Fruit fly (Drosophila melanogaster): Measurements from ENCODE around the gene CG15153.

The CG15153 gene

DNA sequence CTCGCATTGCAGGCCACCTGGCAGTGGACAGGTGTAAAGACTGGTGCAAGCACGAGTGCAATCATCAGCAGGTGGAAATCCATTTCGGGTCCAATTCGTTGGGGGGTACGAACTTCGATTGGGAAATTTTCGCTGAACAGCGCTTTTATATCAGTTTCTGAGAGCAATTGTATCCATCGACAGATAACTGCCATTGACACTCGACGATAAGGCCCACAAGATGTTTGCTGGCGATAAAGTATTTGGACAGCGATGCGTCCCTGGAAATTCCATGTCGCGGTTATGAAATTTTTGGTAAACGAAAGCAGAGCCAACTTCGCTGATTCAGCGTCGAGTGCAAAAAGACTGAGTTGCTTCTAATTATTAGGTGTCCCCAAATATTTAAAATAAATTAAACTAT is at the start of gene CG15153:
Gene CG15153 (minus strand): TSS at position 101 of the 400 bp plus-strand sequence.
- no peak for TF ChIP-seq CG17801 (GFP tag; optimal IDR thresholded peaks at IDR 0.05; ENCODE audit: partially characterized antibody)

DNA sequence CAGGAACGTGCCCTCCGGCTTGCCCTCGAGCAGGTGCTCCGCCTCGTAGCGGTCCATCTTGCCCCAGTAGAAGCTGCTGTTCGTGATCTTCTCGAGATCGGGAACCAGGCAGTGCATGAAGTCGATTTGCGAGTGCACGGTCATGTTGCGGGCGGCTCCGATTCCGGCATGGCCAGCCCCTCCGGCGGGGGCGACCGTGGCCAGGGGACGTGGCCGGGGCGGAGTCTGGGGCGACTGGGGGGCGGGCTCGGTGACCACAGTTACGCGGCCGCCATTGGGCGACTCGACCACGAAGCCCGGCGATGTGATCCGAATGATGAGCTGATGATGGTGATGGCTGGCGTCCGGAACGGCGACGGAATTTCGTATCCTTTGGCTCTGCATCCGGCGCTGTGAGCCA is 48.5 kb upstream of the CG15153 start:
- no peak for TF ChIP-seq CG17801 (GFP tag; optimal IDR thresholded peaks at IDR 0.05; ENCODE audit: partially characterized antibody)

DNA sequence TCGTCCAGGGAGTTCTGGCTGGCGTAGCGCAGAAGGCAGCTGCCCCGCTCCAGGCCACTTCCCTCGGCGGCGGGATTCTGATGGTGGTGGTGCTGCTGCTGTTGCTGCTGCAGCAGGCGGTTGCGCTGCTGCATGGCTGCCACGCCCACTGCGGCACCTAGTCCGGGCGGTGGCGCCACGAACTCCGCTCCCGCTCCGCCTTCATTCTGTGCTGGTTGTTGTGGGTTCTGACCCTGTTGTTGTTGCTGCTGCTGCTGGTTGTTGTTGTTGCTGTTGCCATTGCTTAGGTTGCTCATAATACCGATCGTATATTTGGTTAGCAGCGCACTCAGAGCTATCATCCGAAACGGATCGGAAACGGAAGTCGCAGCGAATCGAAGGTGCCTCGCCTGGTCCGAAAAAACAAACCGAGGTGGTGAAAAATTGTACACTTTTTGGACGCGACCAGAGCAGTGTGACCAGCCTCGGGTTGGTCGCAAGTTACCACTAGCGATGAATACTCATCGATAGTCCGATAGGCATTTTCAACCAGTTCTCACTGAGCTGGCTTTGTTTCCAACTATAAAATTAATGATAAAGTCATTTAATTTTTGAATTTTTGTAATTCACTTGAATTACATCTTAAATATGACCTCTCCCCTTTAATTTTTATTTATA is 45.7 kb upstream of the CG15153 start, which contains the start of gene kel:
Gene kel (minus strand): TSS at position 493 of the 657 bp plus-strand sequence.
- peak; percentile 63 for TF ChIP-seq CG17801 (GFP tag; optimal IDR thresholded peaks at IDR 0.05; ENCODE audit: partially characterized antibody)

DNA sequence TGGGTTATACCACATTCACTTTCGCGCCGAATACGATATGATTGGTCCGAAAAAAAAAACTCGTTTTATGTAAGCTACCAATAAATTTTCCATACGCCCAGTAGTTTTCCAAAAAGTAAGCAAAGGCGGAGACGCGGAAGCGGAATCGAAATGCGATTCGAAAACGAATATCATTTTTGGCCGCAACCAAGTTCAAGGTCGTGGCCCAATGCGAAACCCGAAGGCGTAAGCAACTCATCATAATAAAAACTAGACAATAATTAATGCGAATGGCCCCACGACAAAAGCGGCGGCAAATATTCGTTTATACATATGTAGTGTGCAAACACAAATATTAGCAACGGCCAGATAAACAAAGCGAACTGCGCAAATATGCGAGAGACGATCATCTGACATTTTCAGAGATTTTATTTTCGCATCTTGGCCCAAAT is 44.4 kb upstream of the CG15153 start:
- TF ChIP-seq CG17801 (GFP tag; optimal IDR thresholded peaks at IDR 0.05; ENCODE audit: partially characterized antibody) = no peak

DNA sequence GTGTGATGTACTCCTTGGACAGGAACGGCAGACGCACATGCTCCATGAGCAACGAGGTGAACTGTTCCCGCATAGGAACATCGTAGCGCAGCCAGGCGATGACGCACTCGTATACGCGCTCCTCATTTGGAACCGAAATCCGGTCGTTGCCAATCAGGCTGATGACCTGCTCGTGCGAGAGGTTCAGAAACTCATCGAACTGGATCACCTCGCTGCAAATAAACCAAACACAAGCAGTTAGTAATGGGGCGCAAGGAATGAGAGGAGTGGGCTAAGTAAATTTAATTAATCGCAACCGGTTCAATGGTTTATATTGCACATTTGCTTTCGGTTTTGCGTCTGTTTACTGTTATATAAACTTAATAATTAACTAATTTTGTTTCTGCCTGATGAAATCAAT is 42.6 kb upstream of the CG15153 start:
- no peak for TF ChIP-seq CG17801 (GFP tag; optimal IDR thresholded peaks at IDR 0.05; ENCODE audit: partially characterized antibody)

DNA sequence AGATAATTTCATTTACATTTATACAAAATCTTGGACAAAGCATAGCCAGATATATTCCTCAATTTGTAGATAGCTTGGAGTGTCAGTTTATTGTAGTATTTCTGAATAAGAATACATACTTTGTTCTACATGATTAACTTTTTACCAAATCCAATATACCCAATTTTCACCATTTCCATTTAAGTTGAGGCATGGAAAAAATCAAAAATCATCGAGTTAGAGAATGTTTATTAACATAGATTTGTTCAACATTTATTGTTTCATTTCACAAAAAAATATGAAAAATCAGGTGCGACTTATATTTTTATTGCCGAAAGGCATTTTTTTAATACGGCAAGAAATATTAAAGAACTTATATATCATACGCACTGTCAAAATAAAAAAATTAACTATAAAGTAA is 33.6 kb upstream of the CG15153 start, which contains the start of gene Grl36b:
Gene Grl36b (minus strand): TSS at position 101 of the 400 bp plus-strand sequence.
- TF ChIP-seq CG17801 (GFP tag; optimal IDR thresholded peaks at IDR 0.05; ENCODE audit: partially characterized antibody) = no peak

DNA sequence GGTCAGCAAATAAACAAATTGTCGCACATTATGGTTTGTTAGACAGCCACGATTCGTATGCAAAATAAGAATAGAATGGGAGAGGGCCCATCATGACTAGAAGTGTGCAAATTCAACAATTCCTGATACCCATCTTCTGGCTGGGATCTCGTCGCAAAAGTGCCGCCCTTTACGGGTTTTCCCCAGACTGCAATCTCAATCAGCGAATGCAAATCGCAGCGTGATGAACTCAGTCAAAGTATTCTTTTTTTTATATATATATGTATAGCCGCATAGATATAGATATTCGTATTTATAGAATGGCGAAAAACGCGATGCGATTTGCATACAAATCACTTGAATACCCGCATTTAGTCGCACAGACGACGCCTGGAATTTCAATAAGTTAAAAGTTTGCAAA is 30.9 kb upstream of the CG15153 start:
- TF ChIP-seq CG17801 (GFP tag; optimal IDR thresholded peaks at IDR 0.05; ENCODE audit: partially characterized antibody) = no peak

DNA sequence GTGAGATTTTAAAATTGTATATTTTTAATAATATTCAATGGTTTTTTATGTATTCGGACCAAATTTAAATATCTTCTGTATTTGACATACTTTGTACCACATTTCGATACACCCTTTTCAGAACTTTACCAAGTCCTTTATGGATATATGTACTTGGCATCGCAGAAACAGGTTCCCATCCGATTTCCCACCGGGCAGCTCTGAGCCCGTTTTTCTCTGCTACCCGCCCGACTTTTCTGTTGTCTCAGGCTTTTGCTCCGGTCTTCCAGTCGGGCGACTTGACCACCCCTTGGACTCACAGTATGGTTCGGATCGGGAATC is 30.1 kb upstream of the CG15153 start:
- TF ChIP-seq CG17801 (GFP tag; optimal IDR thresholded peaks at IDR 0.05; ENCODE audit: partially characterized antibody) = no peak

DNA sequence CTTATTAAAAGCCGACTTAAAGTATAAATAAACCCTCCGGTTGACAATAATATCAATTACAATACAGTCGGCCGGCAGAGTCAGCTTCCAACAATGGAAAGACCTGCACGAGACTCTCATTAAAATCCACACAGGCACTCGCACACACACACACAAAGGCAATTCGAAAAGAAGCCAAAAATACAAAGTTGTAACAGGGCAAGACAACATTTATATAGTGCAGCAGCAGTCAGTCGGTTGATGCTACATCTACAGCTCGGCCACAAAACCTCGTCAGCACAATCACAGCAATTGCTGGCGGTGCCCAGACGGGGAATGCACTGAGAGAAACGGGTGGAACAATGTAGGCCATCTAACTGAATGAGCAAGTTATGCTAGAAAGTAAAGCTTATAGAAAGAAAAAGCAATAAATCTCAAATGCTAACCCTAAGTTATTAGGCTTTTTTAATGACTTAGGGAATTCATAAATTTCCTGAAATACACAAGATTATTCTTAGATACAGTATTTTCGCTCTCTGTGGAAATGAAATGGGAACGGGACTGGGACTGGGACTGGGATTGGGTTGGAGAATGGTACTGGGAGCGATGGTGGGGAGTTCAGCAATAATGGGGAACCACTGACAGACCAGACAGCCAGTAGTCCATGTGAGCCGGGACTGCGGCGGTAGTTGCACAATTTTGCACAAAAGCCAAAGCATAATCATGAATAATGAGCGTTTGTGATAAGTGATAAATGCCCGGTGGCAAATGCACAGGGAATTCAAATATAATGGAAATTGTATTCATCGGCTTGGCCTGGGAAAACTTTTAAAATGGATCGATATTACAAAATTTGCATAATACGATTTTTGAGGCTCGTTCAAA is 29.5 kb upstream of the CG15153 start:
- TF ChIP-seq CG17801 (GFP tag; optimal IDR thresholded peaks at IDR 0.05; ENCODE audit: partially characterized antibody) = peak; percentile 49

DNA sequence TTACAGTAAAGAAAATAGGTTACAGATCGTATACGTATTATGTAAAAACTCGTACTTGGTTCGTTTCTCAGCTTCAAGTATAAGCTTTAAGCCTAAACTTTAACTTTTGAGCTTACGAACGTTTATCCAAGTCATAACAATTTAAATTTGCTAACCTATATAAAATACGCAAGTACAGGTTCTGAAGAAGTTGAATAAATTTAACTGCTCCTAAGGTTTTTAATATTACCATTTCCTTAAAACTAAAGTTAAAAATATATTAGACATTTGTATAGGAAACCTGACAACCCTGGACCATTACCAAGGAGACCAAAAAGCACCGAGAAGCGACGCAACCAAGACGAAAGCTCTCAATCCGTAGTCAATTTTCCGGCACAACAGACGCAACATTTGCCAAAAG is 27.6 kb upstream of the CG15153 start, which contains the start of gene CG5758:
Gene CG5758 (plus strand): TSS at position 353 of the 400 bp plus-strand sequence.
- TF ChIP-seq CG17801 (GFP tag; optimal IDR thresholded peaks at IDR 0.05; ENCODE audit: partially characterized antibody) = no peak

DNA sequence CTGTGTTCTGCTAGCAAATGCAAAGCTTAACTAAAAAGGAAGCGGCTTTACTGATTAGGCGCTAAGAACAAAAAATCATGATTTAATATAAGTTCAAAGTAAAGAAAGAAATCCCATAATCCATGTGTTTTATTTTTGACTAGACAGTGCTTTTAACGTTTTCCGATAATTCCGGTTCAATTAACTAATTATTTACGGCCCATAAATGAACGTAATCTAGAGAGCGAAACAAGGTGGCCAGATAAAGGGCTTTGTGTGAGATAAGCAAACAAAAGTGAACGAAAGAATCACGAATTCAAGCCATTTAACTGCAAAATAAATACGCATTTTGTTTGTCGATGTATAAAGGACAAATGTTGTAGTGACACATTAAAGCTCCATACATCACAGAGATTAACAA is 23.0 kb upstream of the CG15153 start:
- no peak for TF ChIP-seq CG17801 (GFP tag; optimal IDR thresholded peaks at IDR 0.05; ENCODE audit: partially characterized antibody)

DNA sequence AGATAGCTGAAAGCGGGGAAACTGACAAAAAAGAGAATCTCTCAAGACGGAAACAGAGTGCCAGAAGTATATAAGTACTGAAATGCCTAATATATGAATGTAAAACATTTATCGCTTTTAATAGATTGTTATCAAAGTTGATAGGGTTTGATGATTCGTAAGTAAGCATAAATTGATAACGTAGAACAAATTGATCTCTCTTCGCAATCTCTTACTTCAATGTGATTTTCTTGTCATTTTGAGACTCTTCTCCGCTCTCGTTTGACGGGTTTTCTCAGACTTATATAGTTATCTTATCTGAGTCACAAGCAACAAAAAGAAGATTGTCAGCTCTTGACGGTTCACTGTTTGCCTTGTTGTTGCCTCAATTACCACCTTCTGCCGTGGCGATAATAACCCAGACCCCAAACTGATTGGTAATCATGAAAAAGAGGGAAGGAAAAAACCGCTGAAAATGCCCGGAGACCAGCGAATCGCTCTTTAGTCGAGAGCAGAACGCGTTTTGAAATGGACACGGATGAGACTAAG is 22.2 kb upstream of the CG15153 start, which contains the start of gene CG15152:
Gene CG15152 (plus strand): TSS at position 372 of the 528 bp plus-strand sequence.
- no peak for TF ChIP-seq CG17801 (GFP tag; optimal IDR thresholded peaks at IDR 0.05; ENCODE audit: partially characterized antibody)

DNA sequence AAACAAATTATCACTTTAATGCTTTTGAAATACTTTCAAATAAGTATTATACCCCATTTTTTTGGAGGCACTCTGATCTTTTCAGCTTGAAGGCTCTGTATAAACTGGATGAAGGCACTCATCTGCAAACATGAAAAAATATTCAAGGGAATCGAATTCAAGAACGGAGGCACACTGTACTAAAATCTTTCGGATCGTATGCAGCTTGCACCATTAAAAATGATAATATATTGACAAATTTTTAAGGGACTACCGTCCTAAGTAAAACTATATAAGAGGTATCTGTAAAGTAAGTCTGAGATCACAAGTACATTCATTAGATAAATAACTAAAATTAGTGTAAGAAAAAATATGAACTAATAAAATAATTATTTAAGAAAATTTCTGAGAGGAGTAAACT is 21.0 kb upstream of the CG15153 start, which contains the start of gene CG44476:
Gene CG44476 (minus strand): TSS at position 101 of the 400 bp plus-strand sequence.
- no peak for TF ChIP-seq CG17801 (GFP tag; optimal IDR thresholded peaks at IDR 0.05; ENCODE audit: partially characterized antibody)

DNA sequence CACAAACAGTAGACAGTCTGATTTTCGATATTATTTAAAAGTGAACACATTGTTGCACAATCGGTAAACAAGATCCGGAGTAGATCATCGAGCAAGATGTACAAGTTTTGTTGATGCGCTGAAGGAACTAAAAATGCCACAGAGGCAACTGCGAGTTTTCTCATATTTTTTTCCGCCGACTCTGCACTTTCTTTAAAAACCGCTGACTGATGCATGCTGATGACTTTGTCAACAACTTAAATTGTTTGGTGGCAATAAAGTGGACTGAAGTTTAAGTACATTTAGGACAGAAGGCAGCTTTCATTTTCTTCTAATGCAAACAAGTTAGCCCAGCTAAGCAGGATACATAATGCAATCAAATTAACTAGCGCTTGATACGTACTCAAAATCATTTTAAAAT is 20.4 kb upstream of the CG15153 start:
- TF ChIP-seq CG17801 (GFP tag; optimal IDR thresholded peaks at IDR 0.05; ENCODE audit: partially characterized antibody) = no peak

DNA sequence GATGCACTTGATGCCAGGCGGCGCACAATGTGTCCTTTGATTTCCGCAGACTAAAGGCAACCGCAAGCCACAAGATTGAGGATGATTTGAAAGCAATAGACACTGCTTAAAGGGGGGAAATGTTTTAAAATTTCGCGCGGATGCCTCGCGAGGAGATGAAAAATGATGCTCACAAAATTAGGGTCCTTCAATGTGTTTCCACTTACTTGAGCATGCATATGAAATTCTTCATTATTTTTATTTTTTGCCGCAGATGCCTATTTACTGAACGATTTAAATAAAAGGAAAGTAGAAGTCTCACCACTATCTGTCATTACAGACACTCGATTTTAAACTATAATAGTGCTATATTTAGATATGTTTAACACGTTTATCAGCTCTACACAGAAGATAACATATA is 4.2 kb upstream of the CG15153 start, which contains the start of gene Slc25A46b:
Gene Slc25A46b (plus strand): TSS at position 301 of the 400 bp plus-strand sequence.
- no peak for TF ChIP-seq CG17801 (GFP tag; optimal IDR thresholded peaks at IDR 0.05; ENCODE audit: partially characterized antibody)
